Fruit fly (Drosophila melanogaster) whole organism, wandering third instar larva: ENCODE results near the gene Noc2.

Experiments used
- Abd-B ChIP-seq: fragments of >200 bp; optimal IDR thresholded peaks from 2 replicates; lab custom pipeline; 2017; ENCODE audit warnings: missing biosample characterization, missing genetic modification characterization
- CG32264 ChIP-seq: fragments of 200-800 bp; sonication (Bioruptor generic); optimal IDR thresholded peaks from 2 replicates; lab custom pipeline; 2016; ENCODE audit warnings: missing biosample characterization, missing genetic modification characterization
- CG9705 ChIP-seq: fragments of 200-800 bp; sonication (Bioruptor generic); optimal IDR thresholded peaks from 2 replicates; lab custom pipeline; 2018; ENCODE audit warnings: missing biosample characterization, mild to moderate bottlenecking, missing genetic modification characterization
- CrebA ChIP-seq: fragments of 200-800 bp; sonication (Bioruptor generic); optimal IDR thresholded peaks from 2 replicates; lab custom pipeline; 2016; ENCODE audit warnings: missing biosample characterization, mild to moderate bottlenecking, missing genetic modification characterization, borderline replicate concordance
- Dfd ChIP-seq: fragments of >200 bp; optimal IDR thresholded peaks from 2 replicates; lab custom pipeline; 2017; ENCODE audit warnings: missing biosample characterization, missing genetic modification characterization
- Dif ChIP-seq: fragments of 200-275, 200-300 bp; sonication (Bioruptor generic); optimal IDR thresholded peaks from 2 replicates; lab custom pipeline; 2018; ENCODE audit warnings: missing biosample characterization, missing genetic modification characterization; ENCODE audit not compliant: partially characterized antibody
- GATAd ChIP-seq: sonication (Bioruptor generic); optimal IDR thresholded peaks from 2 replicates; lab custom pipeline; 2016; ENCODE audit warnings: missing biosample characterization, missing genetic modification characterization
- HLH106 ChIP-seq: fragments of 200-800 bp; optimal IDR thresholded peaks from 3 replicates; lab custom pipeline; 2019; ENCODE audit warnings: missing biosample characterization, mild to moderate bottlenecking, missing genetic modification characterization, moderate library complexity
- Hnf4 ChIP-seq: fragments of 200-800 bp; sonication (Bioruptor generic); optimal IDR thresholded peaks from 2 replicates; lab custom pipeline; 2016; ENCODE audit warnings: missing biosample characterization, mild to moderate bottlenecking, missing genetic modification characterization
- Hr78 ChIP-seq: fragments of >200 bp; optimal IDR thresholded peaks from 2 replicates; lab custom pipeline; 2017; ENCODE audit warnings: missing biosample characterization, missing genetic modification characterization
- Hr83 ChIP-seq: fragments of 200-300 bp; sonication (Bioruptor generic); optimal IDR thresholded peaks from 2 replicates; lab custom pipeline; 2016; ENCODE audit warnings: missing biosample characterization, mild to moderate bottlenecking, missing genetic modification characterization, moderate library complexity; ENCODE audit not compliant: poor library complexity, severe bottlenecking
- Jra ChIP-seq: sonication (Bioruptor generic); optimal IDR thresholded peaks from 2 replicates; lab custom pipeline; 2016; ENCODE audit warnings: missing biosample characterization, missing genetic modification characterization
- Mio ChIP-seq: sonication (Bioruptor generic); optimal IDR thresholded peaks from 2 replicates; lab custom pipeline; 2016; ENCODE audit warnings: missing biosample characterization, missing genetic modification characterization
- Myc ChIP-seq: fragments of >200 bp; optimal IDR thresholded peaks from 2 replicates; lab custom pipeline; 2017
- N ChIP-seq: fragments of >200 bp; optimal IDR thresholded peaks from 2 replicates; lab custom pipeline; 2018; ENCODE audit warnings: missing biosample characterization, missing external identifiers, missing genetic modification characterization
- OdsH ChIP-seq: fragments of 200-800 bp; sonication (Bioruptor generic); optimal IDR thresholded peaks from 2 replicates; lab custom pipeline; 2016; ENCODE audit warnings: missing biosample characterization, mild to moderate bottlenecking, missing genetic modification characterization
- Rel ChIP-seq, 2 experiments: fragments of 200-800 bp; sonication (Bioruptor generic) in 1 of 2; optimal IDR thresholded peaks; 2 replicates in 1 of 2; 3 replicates in 1 of 2; lab custom pipeline; 2016 to 2019; ENCODE audit warnings: mild to moderate bottlenecking in 2 of 2, missing biosample characterization in 2 of 2, missing genetic modification characterization in 2 of 2, moderate library complexity in 1 of 2
- Sp1 ChIP-seq: fragments of 200-800 bp; sonication (Bioruptor generic); optimal IDR thresholded peaks from 3 replicates; lab custom pipeline; 2019; ENCODE audit warnings: missing biosample characterization, mild to moderate bottlenecking, missing genetic modification characterization, moderate library complexity
- Vsx2 ChIP-seq: fragments of 200-300, 225-300 bp; sonication (Bioruptor generic); optimal IDR thresholded peaks from 2 replicates; lab custom pipeline; 2018; ENCODE audit warnings: missing biosample characterization, missing genetic modification characterization; ENCODE audit not compliant: partially characterized antibody
- br ChIP-seq: fragments of 200-800 bp; sonication (Bioruptor generic); optimal IDR thresholded peaks from 2 replicates; lab custom pipeline; 2016; ENCODE audit warnings: missing biosample characterization, missing genetic modification characterization
- brk ChIP-seq: fragments of 200-800 bp; sonication (Bioruptor generic); optimal IDR thresholded peaks from 2 replicates; lab custom pipeline; 2016; ENCODE audit warnings: missing biosample characterization, mild to moderate bottlenecking, missing genetic modification characterization
- dl ChIP-seq, 2 experiments: fragments of 175-275, 200-275 bp in 1 of 2; fragments of 200-275 bp in 1 of 2; sonication (Bioruptor generic); optimal IDR thresholded peaks; lab custom pipeline; 2018; ENCODE audit warnings: mild to moderate bottlenecking in 2 of 2, missing biosample characterization in 2 of 2, missing genetic modification characterization in 2 of 2, moderate library complexity in 2 of 2; ENCODE audit not compliant: partially characterized antibody in 2 of 2, insufficient read depth in 1 of 2
- dmrt93B ChIP-seq: fragments of 200-800 bp; sonication (Bioruptor generic); optimal IDR thresholded peaks from 2 replicates; lab custom pipeline; 2018; ENCODE audit warnings: missing biosample characterization, mild to moderate bottlenecking, missing genetic modification characterization
- dsf ChIP-seq: sonication (Bioruptor generic); optimal IDR thresholded peaks from 2 replicates; lab custom pipeline; 2016; ENCODE audit warnings: missing biosample characterization, missing genetic modification characterization, borderline replicate concordance
- ey ChIP-seq: fragments of 200-800 bp; sonication (Bioruptor generic); optimal IDR thresholded peaks from 2 replicates; lab custom pipeline; 2016; ENCODE audit warnings: missing biosample characterization, missing genetic modification characterization
- foxo ChIP-seq, 2 experiments: fragments of 200-800 bp; sonication (Bioruptor generic); optimal IDR thresholded peaks; 2 replicates in 1 of 2; 3 replicates in 1 of 2; lab custom pipeline; 2016 to 2017; ENCODE audit warnings: missing biosample characterization in 2 of 2, missing genetic modification characterization in 2 of 2
- fru ChIP-seq: fragments of 200-800 bp; sonication (Bioruptor generic); optimal IDR thresholded peaks from 3 replicates; lab custom pipeline; 2016; ENCODE audit warnings: missing biosample characterization, mild to moderate bottlenecking, missing genetic modification characterization
- h ChIP-seq: fragments of 200-800 bp; sonication (Bioruptor generic); optimal IDR thresholded peaks from 3 replicates; lab custom pipeline; 2016; ENCODE audit warnings: missing biosample characterization, mild to moderate bottlenecking, missing genetic modification characterization
- jim ChIP-seq: fragments of 175-275, 200-325 bp; sonication (Bioruptor generic); optimal IDR thresholded peaks from 2 replicates; lab custom pipeline; 2016; ENCODE audit warnings: missing biosample characterization, mild to moderate bottlenecking, missing genetic modification characterization
- lola ChIP-seq: fragments of >200 bp; optimal IDR thresholded peaks from 2 replicates; lab custom pipeline; 2017; ENCODE audit warnings: missing biosample characterization, missing genetic modification characterization
- pan ChIP-seq: fragments of >200 bp; optimal IDR thresholded peaks from 2 replicates; lab custom pipeline; 2017
- psq ChIP-seq: fragments of 200-800 bp; sonication (Bioruptor generic); optimal IDR thresholded peaks from 3 replicates; lab custom pipeline; 2017; ENCODE audit warnings: missing biosample characterization, mild to moderate bottlenecking, missing genetic modification characterization, moderate library complexity
- rgr ChIP-seq: fragments of 200-800 bp; sonication (Bioruptor generic); optimal IDR thresholded peaks from 3 replicates; lab custom pipeline; 2016; ENCODE audit warnings: missing biosample characterization, mild to moderate bottlenecking, missing genetic modification characterization
- sage ChIP-seq: fragments of 200-800 bp; sonication (Bioruptor generic); optimal IDR thresholded peaks from 2 replicates; lab custom pipeline; 2016; ENCODE audit warnings: missing biosample characterization, mild to moderate bottlenecking, missing genetic modification characterization
- sv ChIP-seq: fragments of 200-800 bp; sonication (Bioruptor generic); optimal IDR thresholded peaks from 3 replicates; lab custom pipeline; 2016; ENCODE audit warnings: missing biosample characterization, missing genetic modification characterization
- tai ChIP-seq: sonication (Bioruptor generic); optimal IDR thresholded peaks from 2 replicates; lab custom pipeline; 2016; ENCODE audit warnings: missing biosample characterization, missing genetic modification characterization
- usp ChIP-seq: fragments of >200 bp; optimal IDR thresholded peaks from 2 replicates; lab custom pipeline; 2017; ENCODE audit warnings: missing biosample characterization, missing genetic modification characterization
- woc ChIP-seq: sonication (Bioruptor generic); optimal IDR thresholded peaks from 2 replicates; lab custom pipeline; 2016; ENCODE audit warnings: missing biosample characterization, mild to moderate bottlenecking, missing genetic modification characterization

Noc2 gene

DNA sequence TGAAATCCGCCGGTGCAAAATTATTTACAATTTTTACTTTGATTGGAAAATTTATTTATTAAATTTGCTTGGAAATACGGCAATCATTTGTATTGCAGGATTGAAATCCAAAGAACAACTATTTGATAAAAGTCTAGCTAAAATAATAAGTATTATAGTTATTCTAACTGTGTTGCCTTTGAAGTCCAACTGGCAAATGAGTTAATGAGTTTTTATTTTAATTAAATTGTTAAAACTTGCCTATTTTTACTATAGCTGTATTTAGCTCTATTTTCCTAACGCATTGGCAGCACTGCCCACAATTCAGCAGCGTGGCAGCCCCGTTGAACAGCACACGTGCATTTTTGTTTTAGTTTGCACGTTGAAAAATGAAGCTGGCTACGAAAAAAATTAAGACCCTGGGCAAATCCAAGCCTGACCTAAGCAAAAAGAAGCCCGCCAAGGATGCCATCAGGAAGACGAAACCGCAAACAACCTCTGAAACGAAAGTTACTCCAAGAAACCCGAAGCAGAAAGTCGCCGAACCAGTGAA, at the start of gene Noc2:
TSS of gene Noc2 (plus strand) at position 331 of the 532 bp plus-strand sequence.
- TF ChIP-seq Hr78: no peak
- no peak for TF ChIP-seq Abd-B
- TF ChIP-seq dsf (GFP tag; lab: Kevin White, UChicago): no peak
- TF ChIP-seq Mio (GFP tag; lab: Kevin White, UChicago): no peak
- no peak for TF ChIP-seq usp (GFP tag; lab: Kevin White, UChicago)
- no peak for TF ChIP-seq sage (GFP tag; lab: Kevin White, UChicago)
- no peak for TF ChIP-seq brk (GFP tag; lab: Kevin White, UChicago)
- no peak for TF ChIP-seq Dfd (GFP tag; lab: Kevin White, UChicago)
- no peak for TF ChIP-seq lola (GFP tag; lab: Kevin White, UChicago)
- no peak for TF ChIP-seq Vsx2
- no peak for TF ChIP-seq dl (GFP tag; optimal IDR thresholded peaks at IDR 0.05; lab: Kevin White, UChicago; ENCODE audit: insufficient read depth in 1 of 2, partially characterized antibody in 2 of 2)
- no peak for TF ChIP-seq Dif (GFP tag; lab: Kevin White, UChicago)
- TF ChIP-seq OdsH (GFP tag; lab: Kevin White, UChicago): peak; percentile 15
- no peak for TF ChIP-seq N (GFP tag; lab: Kevin White, UChicago)
- peak; percentile 78 for TF ChIP-seq Myc
- peak; percentile 52 for TF ChIP-seq woc (GFP tag; lab: Kevin White, UChicago)
- TF ChIP-seq Hnf4 (GFP tag; lab: Kevin White, UChicago): peak; percentile 21
- TF ChIP-seq tai (GFP tag; lab: Kevin White, UChicago): no peak
- peak; percentile 43 for TF ChIP-seq rgr (GFP tag; lab: Kevin White, UChicago)
- peak; percentile 44 for TF ChIP-seq psq (GFP tag; lab: Kevin White, UChicago)
- no peak for TF ChIP-seq pan (lab: Kevin White, UChicago)
- TF ChIP-seq foxo (GFP tag; optimal IDR thresholded peaks at IDR 0.05; lab: Kevin White, UChicago): peak in 1 of 2 experiments; percentile 73
- peak; percentile 61 for TF ChIP-seq h (GFP tag; lab: Kevin White, UChicago)
- TF ChIP-seq Rel (GFP tag; optimal IDR thresholded peaks at IDR 0.05; lab: Kevin White, UChicago): no peak
- TF ChIP-seq Rel (tag; optimal IDR thresholded peaks at IDR 0.05; lab: Kevin White, UChicago): peak; percentile 81
- TF ChIP-seq dmrt93B: peak; percentile 44
- TF ChIP-seq sv (GFP tag; lab: Kevin White, UChicago): peak; percentile 7
- no peak for TF ChIP-seq br (GFP tag; lab: Kevin White, UChicago)
- peak; percentile 46 for TF ChIP-seq ey (GFP tag; lab: Kevin White, UChicago)
- TF ChIP-seq Hr83 (GFP tag; lab: Kevin White, UChicago): peak; percentile 35
- TF ChIP-seq CrebA (GFP tag; lab: Kevin White, UChicago): no peak
- TF ChIP-seq GATAd (GFP tag; lab: Kevin White, UChicago): no peak
- TF ChIP-seq Jra (GFP tag; lab: Kevin White, UChicago): no peak
- TF ChIP-seq CG9705 (GFP tag; lab: Kevin White, UChicago): no peak
- no peak for TF ChIP-seq CG32264 (GFP tag; lab: Kevin White, UChicago)
- peak; percentile 26 for TF ChIP-seq Sp1
- TF ChIP-seq jim (GFP tag; lab: Kevin White, UChicago): peak; percentile 67
- TF ChIP-seq fru (GFP tag; lab: Kevin White, UChicago): peak; percentile 45
- peak; percentile 59 for TF ChIP-seq HLH106

DNA sequence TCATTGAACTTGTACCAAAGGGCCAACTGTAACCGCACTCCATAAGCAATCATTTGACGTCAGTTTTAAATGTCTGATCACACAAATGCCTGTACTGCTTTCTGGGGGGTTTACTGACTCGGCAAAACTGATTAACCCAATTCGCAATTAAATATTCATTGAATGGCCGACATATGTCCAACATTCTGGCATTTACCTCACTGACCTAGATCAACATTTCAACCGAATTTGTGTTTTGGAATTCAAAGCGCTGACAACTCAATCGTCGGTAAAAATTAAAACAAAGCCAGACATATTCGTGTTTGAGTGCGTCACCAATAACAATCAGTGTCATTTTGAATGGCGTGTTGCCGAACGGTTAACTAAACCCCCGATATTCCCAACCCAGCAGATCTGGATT, 47.8 kb upstream of the Noc2 start:
- TF ChIP-seq CG32264 (GFP tag; lab: Kevin White, UChicago): no peak
- TF ChIP-seq Mio (GFP tag; lab: Kevin White, UChicago): no peak
- TF ChIP-seq dsf (GFP tag; lab: Kevin White, UChicago): no peak
- no peak for TF ChIP-seq Sp1
- TF ChIP-seq, all 38 proteins: peak for 0
